Worm (Caenorhabditis elegans): ENCODE data around the gene B0454.5.

The B0454.5 gene

DNA sequence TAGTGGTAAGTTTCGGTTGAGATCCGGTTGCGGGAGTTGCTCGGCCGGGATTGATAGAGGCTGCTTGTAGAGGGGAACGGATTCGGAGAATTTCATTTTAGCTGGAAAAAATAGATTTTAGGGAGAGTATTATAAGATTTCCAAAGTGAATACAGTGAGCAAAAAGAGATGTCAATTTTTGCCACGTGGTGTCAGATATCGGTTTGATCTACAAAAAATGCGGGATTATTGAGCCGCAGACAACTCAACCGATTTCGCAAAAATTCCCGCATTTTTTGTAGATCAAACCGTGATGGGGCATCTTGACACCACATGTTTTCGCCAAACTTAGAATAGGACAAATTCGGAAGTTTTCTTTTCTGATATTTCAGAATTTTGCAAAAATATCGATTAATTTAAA lies 15.6 kb downstream of the B0454.5 start, which contains the start of gene lido-13:
Gene lido-13 (minus strand): TSS at position 101 of the 400 bp plus-strand sequence.
- TF ChIP-seq nhr-6 (tag; optimal IDR thresholded peaks at IDR 0.05) (no peak), elt-1 (tag; optimal IDR thresholded peaks at IDR 0.05) (no peak), R02D3.7 (tag; optimal IDR thresholded peaks at IDR 0.05) (no peak), ztf-1 (GFP tag; conservative IDR thresholded peaks at IDR 0.05) (no peak), nhr-11 (tag; optimal IDR thresholded peaks at IDR 0.05) (no peak), dmd-4 (tag; optimal IDR thresholded peaks at IDR 0.05) (no peak), nhr-10 (tag; optimal IDR thresholded peaks at IDR 0.05) (no peak), sma-9 (GFP tag; optimal IDR thresholded peaks at IDR 0.05) (no peak), sma-9 (tag; optimal IDR thresholded peaks at IDR 0.05) (no peak), nhr-12 (tag; optimal IDR thresholded peaks at IDR 0.05) (no peak), ceh-16 (tag; optimal IDR thresholded peaks at IDR 0.05) (no peak), unc-62 (GFP tag; optimal IDR thresholded peaks at IDR 0.05) (no peak), nhr-25 (tag; optimal IDR thresholded peaks at IDR 0.05) (no peak), egl-27 (tag; optimal IDR thresholded peaks at IDR 0.05) (no peak), lin-11 (tag; optimal IDR thresholded peaks at IDR 0.05) (no peak), nhr-77 (tag; optimal IDR thresholded peaks at IDR 0.05) (no peak)

DNA sequence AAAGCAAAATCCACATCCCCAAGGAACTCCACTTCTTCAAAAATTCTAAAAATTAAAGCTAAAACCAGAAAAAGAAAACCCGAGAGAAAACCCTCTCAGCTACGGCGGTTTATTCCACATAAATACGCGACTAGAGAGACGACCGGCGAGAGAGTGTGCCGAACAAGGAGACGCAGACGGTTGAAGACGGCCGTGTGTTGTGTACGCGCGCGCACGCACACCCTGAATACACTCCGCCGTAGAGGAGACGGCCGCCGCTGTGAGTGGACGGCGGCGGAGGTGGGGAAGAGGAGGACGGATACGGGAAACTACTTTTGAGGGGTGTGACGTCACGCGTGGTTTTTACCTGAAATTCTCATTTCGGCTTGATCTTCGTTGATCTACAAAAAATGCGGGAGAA lies 16.0 kb downstream of the B0454.5 start:
- TF ChIP-seq F13H6.1 (tag; optimal IDR thresholded peaks at IDR 0.05) (peak; percentile 19), egl-27 (tag; optimal IDR thresholded peaks at IDR 0.05) (no peak), unc-55 (GFP tag; optimal IDR thresholded peaks at IDR 0.05) (peak; percentile 36)

DNA sequence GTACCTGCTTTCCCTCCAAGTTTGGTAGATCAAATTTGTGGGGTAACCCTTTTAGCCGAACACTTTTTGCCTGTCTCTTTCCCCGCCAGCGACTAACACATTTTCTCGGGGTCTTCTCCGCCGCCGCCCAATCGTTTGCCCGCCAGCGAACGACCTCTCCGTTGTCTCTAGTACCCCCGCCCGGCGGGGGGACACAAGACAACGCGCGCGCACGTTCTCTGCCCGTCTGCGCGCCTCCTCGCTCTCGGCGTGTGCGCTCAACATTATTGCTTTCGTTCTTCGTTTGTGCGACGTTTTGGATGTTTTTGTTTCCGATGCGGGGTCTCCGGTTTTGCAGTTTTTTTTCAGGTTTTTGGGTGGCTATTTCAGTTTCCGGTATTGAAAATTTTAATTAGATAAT lies 16.9 kb downstream of the B0454.5 start:
- no peak for TF ChIP-seq sem-4 (tag; optimal IDR thresholded peaks at IDR 0.05)
- TF ChIP-seq crh-2 (tag; optimal IDR thresholded peaks at IDR 0.05): peak; percentile 17
- no peak for TF ChIP-seq mdl-1 (tag; optimal IDR thresholded peaks at IDR 0.05)
- peak; percentile 25 for TF ChIP-seq unc-55 (GFP tag; optimal IDR thresholded peaks at IDR 0.05)
- peak; percentile 26 for TF ChIP-seq nhr-129 (tag; optimal IDR thresholded peaks at IDR 0.05)
- no peak for TF ChIP-seq nhr-77 (tag; optimal IDR thresholded peaks at IDR 0.05)
- no peak for TF ChIP-seq mbf-1 (tag; optimal IDR thresholded peaks at IDR 0.05)
- TF ChIP-seq C34F6.9 (tag; optimal IDR thresholded peaks at IDR 0.05): peak; percentile 35

DNA sequence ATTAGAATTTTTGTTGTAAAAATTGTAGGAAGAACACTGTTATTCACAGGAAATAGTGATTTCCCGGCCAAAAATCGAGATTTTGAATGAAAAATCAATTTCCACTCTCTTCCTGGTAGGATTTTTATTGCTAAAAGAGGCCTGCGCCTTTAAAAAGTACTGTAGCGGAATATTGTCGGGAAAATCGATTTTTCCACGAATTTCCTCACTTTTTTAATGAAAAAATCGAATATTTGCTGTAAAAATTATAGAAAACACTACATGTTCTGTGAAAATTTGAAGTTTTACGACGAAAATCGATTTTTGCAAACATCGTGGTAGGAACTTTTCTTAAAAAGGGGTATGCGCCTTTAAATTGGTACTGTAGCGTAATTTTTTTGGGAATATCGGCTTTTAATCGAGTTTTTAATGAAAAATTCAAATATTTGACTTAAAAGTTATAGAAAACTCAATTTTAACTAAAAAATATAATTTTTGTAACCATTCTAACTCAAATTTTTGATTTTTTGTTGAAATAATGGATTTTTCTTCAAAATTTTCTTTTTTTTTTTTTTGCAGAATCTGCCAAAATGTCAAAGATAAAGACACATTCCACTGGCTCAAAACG lies 17.7 kb downstream of the B0454.5 start, which contains the start of gene lin-8:
Gene lin-8 (plus strand): TSS at position 557 of the 607 bp plus-strand sequence.
- no peak for TF ChIP-seq lsy-2 (tag; optimal IDR thresholded peaks at IDR 0.05)
- TF ChIP-seq lin-39 (tag; optimal IDR thresholded peaks at IDR 0.05): no peak
- no peak for TF ChIP-seq nhr-25 (tag; optimal IDR thresholded peaks at IDR 0.05)
- no peak for TF ChIP-seq dmd-4 (tag; optimal IDR thresholded peaks at IDR 0.05)
- no peak for TF ChIP-seq mdl-1 (tag; optimal IDR thresholded peaks at IDR 0.05)
- no peak for TF ChIP-seq nhr-6 (tag; optimal IDR thresholded peaks at IDR 0.05)

DNA sequence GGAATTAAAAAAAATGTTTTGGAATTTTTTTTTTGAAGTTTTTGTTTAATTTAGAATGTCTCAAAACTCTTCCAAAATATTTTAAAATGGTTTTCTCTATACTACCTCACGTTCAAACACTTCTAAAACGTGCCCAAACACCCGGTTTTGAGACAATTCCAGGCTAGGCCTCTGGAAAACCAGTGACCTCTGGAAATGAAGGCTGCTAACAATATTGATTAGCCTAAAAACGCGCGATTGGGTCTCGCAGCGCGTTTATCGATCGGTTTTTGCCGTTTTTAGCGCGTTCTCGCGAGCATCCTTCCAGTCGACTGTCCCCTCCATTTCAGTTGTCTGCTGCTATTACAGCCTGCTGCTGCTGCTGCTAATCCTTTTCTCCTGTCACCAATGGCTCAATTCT lies 22.1 kb downstream of the B0454.5 start, which contains the start of gene Y25C1A.6:
Gene Y25C1A.6 (plus strand): TSS at position 301 of the 400 bp plus-strand sequence.
- TF ChIP-seq sem-4 (tag; optimal IDR thresholded peaks at IDR 0.05) (no peak), elt-1 (tag; optimal IDR thresholded peaks at IDR 0.05) (no peak), aly-2 (tag; optimal IDR thresholded peaks at IDR 0.05) (no peak), zag-1 (tag; optimal IDR thresholded peaks at IDR 0.05) (no peak), lin-11 (tag; optimal IDR thresholded peaks at IDR 0.05) (no peak)

DNA sequence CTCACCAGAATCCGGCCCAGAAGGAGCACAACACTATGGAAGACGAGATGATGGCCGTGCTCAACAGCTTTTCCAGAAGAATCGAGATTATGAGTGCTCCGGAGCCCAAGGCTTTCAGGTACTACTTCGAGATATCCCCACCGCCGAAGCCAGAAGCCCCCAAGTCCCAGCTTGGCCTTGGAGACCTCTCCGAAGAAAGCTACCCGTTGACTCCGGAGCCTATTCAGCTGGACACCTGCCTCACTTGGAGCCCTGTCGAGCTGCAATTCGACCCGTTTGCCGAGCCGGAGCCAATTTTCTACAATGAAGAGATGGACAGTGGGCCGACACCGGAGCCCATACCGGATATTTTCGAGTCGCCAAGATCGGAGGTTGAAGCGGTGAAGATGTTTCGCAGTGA lies 22.9 kb downstream of the B0454.5 start:
- TF ChIP-seq skn-1 (tag; optimal IDR thresholded peaks at IDR 0.05) (no peak), fos-1 (tag; optimal IDR thresholded peaks at IDR 0.05) (no peak), blmp-1 (tag; optimal IDR thresholded peaks at IDR 0.05; ENCODE audit: insufficient read depth) (no peak), nhr-77 (tag; optimal IDR thresholded peaks at IDR 0.05) (no peak), alr-1 (tag; optimal IDR thresholded peaks at IDR 0.05) (no peak), elt-3 (tag; optimal IDR thresholded peaks at IDR 0.05) (no peak)
